Fruit fly (Drosophila melanogaster) whole organism, prepupa: Measurements from ENCODE around the gene CG10898.
A peak's percentile ranks its signal among the peaks of the same experiment; 100 is the strongest.

Experiments used
- CG10669 ChIP-seq: fragments of 200-800 bp; sonication (Bioruptor generic); optimal IDR thresholded peaks from 3 replicates; lab custom pipeline; 2018; ENCODE audit warnings: missing biosample characterization, mild to moderate bottlenecking, missing genetic modification characterization, moderate library complexity
- CG11294 ChIP-seq: fragments of 200-800 bp; sonication (Bioruptor generic); IDR thresholded peaks from 2 replicates; pipeline ENCODE4 v1.3.6; 2022; ENCODE audit warnings: missing biosample characterization, missing genetic modification characterization
- CG11762 ChIP-seq: fragments of 200-800 bp; sonication (Bioruptor generic); optimal IDR thresholded peaks from 3 replicates; lab custom pipeline; 2016; ENCODE audit warnings: missing biosample characterization, missing genetic modification characterization; ENCODE audit not compliant: insufficient read depth
- CG15336 ChIP-seq: fragments of 200-800 bp; sonication (Bioruptor generic); IDR thresholded peaks from 2 replicates; pipeline ENCODE4 v1.3.6; 2022; ENCODE audit warnings: missing biosample characterization, missing genetic modification characterization
- CG1621 ChIP-seq: fragments of 200-800 bp; sonication (Bioruptor generic); optimal IDR thresholded peaks from 3 replicates; lab custom pipeline; 2018; ENCODE audit warnings: missing biosample characterization, mild to moderate bottlenecking, missing genetic modification characterization
- CG16779 ChIP-seq: fragments of 200-800 bp; sonication (Bioruptor generic); optimal IDR thresholded peaks from 3 replicates; lab custom pipeline; 2017; ENCODE audit warnings: missing biosample characterization, mild to moderate bottlenecking, missing genetic modification characterization
- CG3032 ChIP-seq: fragments of 200-800 bp; optimal IDR thresholded peaks from 2 replicates; lab custom pipeline; 2019; ENCODE audit warnings: missing biosample characterization, mild to moderate bottlenecking, missing genetic modification characterization, moderate library complexity
- CG32006 ChIP-seq: fragments of 200-800 bp; sonication (Bioruptor generic); optimal IDR thresholded peaks from 3 replicates; lab custom pipeline; 2017; ENCODE audit warnings: missing biosample characterization, mild to moderate bottlenecking, missing genetic modification characterization
- CG34406 ChIP-seq: fragments of 200-800 bp; sonication (Bioruptor generic); optimal IDR thresholded peaks from 3 replicates; lab custom pipeline; 2016; ENCODE audit warnings: missing biosample characterization, missing genetic modification characterization
- CG3919 ChIP-seq: fragments of 200-800 bp; sonication (Bioruptor generic); optimal IDR thresholded peaks from 3 replicates; lab custom pipeline; 2016; ENCODE audit warnings: missing biosample characterization, missing genetic modification characterization
- CG4318 ChIP-seq: fragments of 200-800 bp; sonication (Bioruptor generic); optimal IDR thresholded peaks from 3 replicates; lab custom pipeline; 2017; ENCODE audit warnings: missing biosample characterization, mild to moderate bottlenecking, missing genetic modification characterization
- CG6163 ChIP-seq: fragments of 200-800 bp; sonication (Bioruptor generic); IDR thresholded peaks from 3 replicates; pipeline ENCODE4 v1.3.6; 2022; ENCODE audit warnings: missing biosample characterization, missing genetic modification characterization
- CG6276 ChIP-seq: fragments of 200-800 bp; sonication (Bioruptor generic); optimal IDR thresholded peaks from 2 replicates; lab custom pipeline; 2017; ENCODE audit warnings: missing biosample characterization, mild to moderate bottlenecking, missing genetic modification characterization
- CG6792 ChIP-seq: fragments of 200-800 bp; sonication (Bioruptor generic); optimal IDR thresholded peaks from 3 replicates; lab custom pipeline; 2016; ENCODE audit warnings: missing biosample characterization, missing genetic modification characterization
- CG6808 ChIP-seq: fragments of 200-800 bp; sonication (Bioruptor generic); optimal IDR thresholded peaks from 3 replicates; lab custom pipeline; 2017; ENCODE audit warnings: missing biosample characterization, missing genetic modification characterization, mild to moderate bottlenecking, moderate library complexity, missing genetic modification reagents
- CG6854 ChIP-seq: fragments of 200-800 bp; sonication (Bioruptor generic); optimal IDR thresholded peaks from 2 replicates; lab custom pipeline; 2017; ENCODE audit warnings: missing biosample characterization, mild to moderate bottlenecking, missing genetic modification characterization
- CG7368 ChIP-seq: fragments of 200-800 bp; sonication (Bioruptor generic); optimal IDR thresholded peaks from 3 replicates; lab custom pipeline; 2016; ENCODE audit warnings: missing biosample characterization, missing genetic modification characterization
- CG8119 ChIP-seq: fragments of 200-800 bp; sonication (Bioruptor generic); IDR thresholded peaks from 3 replicates; pipeline ENCODE4 v1.3.6; 2022; ENCODE audit warnings: missing biosample characterization, missing genetic modification characterization
- CG8319 ChIP-seq: fragments of 200-800 bp; sonication (Bioruptor generic); optimal IDR thresholded peaks from 3 replicates; lab custom pipeline; 2016; ENCODE audit warnings: missing biosample characterization, missing genetic modification characterization
- CG8632 ChIP-seq: fragments of 200-800 bp; sonication (Bioruptor generic); optimal IDR thresholded peaks from 3 replicates; lab custom pipeline; 2016; ENCODE audit warnings: missing biosample characterization, missing genetic modification characterization
- CG9139 ChIP-seq: fragments of 200-800 bp; sonication (Bioruptor generic); optimal IDR thresholded peaks from 3 replicates; lab custom pipeline; 2017; ENCODE audit warnings: missing biosample characterization, mild to moderate bottlenecking, missing genetic modification characterization
- Eip75B ChIP-seq: fragments of 200-800 bp; sonication (Bioruptor generic); optimal IDR thresholded peaks from 3 replicates; lab custom pipeline; 2016; ENCODE audit warnings: missing biosample characterization, missing genetic modification characterization
- Eip78C ChIP-seq: fragments of 200-800 bp; sonication (Bioruptor generic); peaks from one replicate; lab custom pipeline; 2016; ENCODE audit warnings: missing biosample characterization, missing genetic modification characterization
- Ets21C ChIP-seq: fragments of 200-800 bp; sonication (Bioruptor generic); optimal IDR thresholded peaks from 3 replicates; lab custom pipeline; 2016; ENCODE audit warnings: missing biosample characterization, missing genetic modification characterization
- Hr38 ChIP-seq: sonication (Bioruptor generic); optimal IDR thresholded peaks from 2 replicates; lab custom pipeline; 2016; ENCODE audit warnings: missing biosample characterization, missing genetic modification characterization
- Hr39 ChIP-seq: fragments of 200-800 bp; sonication (Bioruptor generic); optimal IDR thresholded peaks from 2 replicates; lab custom pipeline; 2016; ENCODE audit warnings: missing biosample characterization, missing genetic modification characterization
- OdsH ChIP-seq: fragments of 200-800 bp; sonication (Bioruptor generic); optimal IDR thresholded peaks from 3 replicates; lab custom pipeline; 2016; ENCODE audit warnings: missing biosample characterization, missing genetic modification characterization
- achi ChIP-seq: fragments of 200-800 bp; sonication (Bioruptor generic); optimal IDR thresholded peaks from 3 replicates; lab custom pipeline; 2016; ENCODE audit warnings: missing biosample characterization, missing genetic modification characterization
- cyc ChIP-seq: fragments of 200-800 bp; sonication (Bioruptor generic); optimal IDR thresholded peaks from 3 replicates; lab custom pipeline; 2016; ENCODE audit warnings: missing biosample characterization, missing genetic modification characterization
- eg ChIP-seq: fragments of 200-800 bp; sonication (Bioruptor generic); IDR thresholded peaks from 3 replicates; pipeline ENCODE4 v1.3.6; 2022; ENCODE audit warnings: missing biosample characterization, missing genetic modification characterization
- fd85E ChIP-seq: fragments of 200-800 bp; sonication (Bioruptor generic); optimal IDR thresholded peaks from 3 replicates; lab custom pipeline; 2016; ENCODE audit warnings: missing biosample characterization, missing genetic modification characterization
- fkh ChIP-seq: fragments of 200-800 bp; sonication (Bioruptor generic); optimal IDR thresholded peaks from 3 replicates; lab custom pipeline; 2017; ENCODE audit warnings: missing biosample characterization, mild to moderate bottlenecking, missing genetic modification characterization, moderate library complexity
- lz ChIP-seq: fragments of 200-800 bp; sonication (Bioruptor generic); optimal IDR thresholded peaks from 3 replicates; lab custom pipeline; 2016; ENCODE audit warnings: missing biosample characterization, missing genetic modification characterization
- net ChIP-seq: fragments of 200-800 bp; sonication (Bioruptor generic); optimal IDR thresholded peaks from 3 replicates; lab custom pipeline; 2016; ENCODE audit warnings: missing biosample characterization, missing genetic modification characterization
- spab ChIP-seq: fragments of 200-800 bp; sonication (Bioruptor generic); optimal IDR thresholded peaks from 2 replicates; lab custom pipeline; 2017; ENCODE audit warnings: missing biosample characterization, mild to moderate bottlenecking, missing genetic modification characterization, missing genetic modification reagents
- ss ChIP-seq, 2 experiments: fragments of 200-800 bp; sonication (Bioruptor generic); optimal IDR thresholded peaks; 2 replicates in 1 of 2; 3 replicates in 1 of 2; lab custom pipeline; 2017 to 2018; ENCODE audit warnings: mild to moderate bottlenecking in 2 of 2, missing biosample characterization in 2 of 2, missing genetic modification characterization in 2 of 2, moderate library complexity in 1 of 2
- svp ChIP-seq: fragments of 200-800 bp; sonication (Bioruptor generic); peaks from one replicate; lab custom pipeline; 2016; ENCODE audit warnings: missing biosample characterization, missing genetic modification characterization
- topi ChIP-seq: fragments of 200-800 bp; sonication (Bioruptor generic); optimal IDR thresholded peaks from 3 replicates; lab custom pipeline; 2016; ENCODE audit warnings: missing biosample characterization, missing genetic modification characterization
- vri ChIP-seq: fragments of 200-800 bp; sonication (Bioruptor generic); optimal IDR thresholded peaks from 3 replicates; lab custom pipeline; 2016; ENCODE audit warnings: missing biosample characterization, mild to moderate bottlenecking, missing genetic modification characterization

The CG10898 gene

DNA sequence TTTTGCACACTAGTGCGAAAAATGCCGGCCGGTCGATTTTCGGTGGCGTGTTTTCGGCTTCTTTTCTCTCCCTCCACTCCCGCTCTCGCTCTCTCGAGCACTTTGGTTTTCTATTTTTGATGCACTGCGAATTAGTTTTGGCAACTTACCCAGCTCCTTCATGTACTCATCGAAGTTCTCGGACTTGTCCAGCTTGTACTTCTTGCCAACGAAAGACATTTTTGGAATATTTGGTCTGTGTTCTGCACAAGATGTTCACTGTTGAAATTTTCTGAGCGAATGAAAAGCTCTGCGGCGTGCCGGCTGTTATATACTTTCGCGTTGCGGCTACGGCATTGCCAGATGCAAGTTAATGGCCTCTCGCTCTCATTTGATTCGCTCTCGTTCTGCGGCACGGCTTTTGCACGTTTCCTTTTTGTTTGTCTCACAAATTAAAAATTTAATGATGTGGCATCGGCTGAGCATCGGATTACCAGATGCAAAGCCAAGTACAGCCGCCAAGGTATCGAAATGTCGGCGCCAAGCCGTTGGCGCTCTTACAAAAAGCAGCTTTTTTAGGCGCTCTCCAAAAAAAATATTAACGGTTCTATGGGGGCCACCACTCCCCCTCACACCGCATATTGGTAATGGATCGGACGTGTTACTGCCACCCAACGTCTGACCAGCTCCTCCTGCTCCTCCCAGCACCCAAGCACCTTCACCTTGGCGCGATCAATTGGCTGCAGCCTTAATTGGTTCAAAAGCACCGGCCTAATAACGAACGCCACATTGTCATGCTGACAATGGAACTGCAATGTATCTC is 9.4 kb downstream of the CG10898 start, which contains the start of the genes fabp and sea (continued):
- no peak for TF ChIP-seq CG4318 (GFP tag; lab: Kevin White, UChicago)
- TF ChIP-seq CG34406 (GFP tag; lab: Kevin White, UChicago): no peak
- TF ChIP-seq OdsH (GFP tag; lab: Kevin White, UChicago): no peak
- peak; percentile 66 for TF ChIP-seq vri (GFP tag; lab: Kevin White, UChicago)
- no peak for TF ChIP-seq CG32006 (GFP tag; lab: Kevin White, UChicago)
- TF ChIP-seq fd85E (GFP tag; lab: Kevin White, UChicago): peak; percentile 46
- TF ChIP-seq Eip75B (GFP tag; lab: Kevin White, UChicago): peak; percentile 21
- peak; percentile 39 for TF ChIP-seq CG6276 (GFP tag; lab: Kevin White, UChicago)
- TF ChIP-seq CG11294: no peak

DNA sequence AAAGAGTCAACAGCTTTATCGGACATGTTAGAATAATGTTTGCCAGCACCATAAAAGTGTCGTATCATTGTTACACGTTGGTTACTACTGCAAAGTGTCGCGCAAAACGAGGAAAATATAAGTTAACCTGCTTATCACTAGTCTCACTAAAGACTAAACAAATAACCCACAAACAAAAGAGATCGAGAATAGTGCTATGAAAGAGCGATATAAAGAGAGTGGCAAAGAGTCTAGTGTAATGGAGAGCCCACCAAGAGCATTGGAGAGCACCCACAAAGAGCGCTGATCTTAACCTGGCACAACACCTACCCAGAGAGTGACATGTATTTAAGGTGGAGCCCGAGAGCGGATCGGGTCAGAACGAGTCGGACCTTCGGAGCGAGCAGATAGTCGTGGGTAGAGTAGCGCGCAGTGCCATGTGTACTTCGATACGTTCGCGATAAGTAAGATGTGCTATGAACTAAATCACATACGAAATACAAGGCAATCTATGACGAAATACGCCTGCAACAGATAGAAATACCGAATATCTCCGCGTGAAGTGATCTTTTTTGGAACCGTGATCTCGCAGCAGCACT is 11.4 kb downstream of the CG10898 start, which contains the start of gene Mrp4:
Gene Mrp4 (plus strand): TSS at position 378 of the 578 bp plus-strand sequence.
- TF ChIP-seq CG11762: peak; percentile 16
- TF ChIP-seq net (GFP tag; lab: Kevin White, UChicago): peak; percentile 45
- TF ChIP-seq CG16779 (tag; lab: Kevin White, UChicago): peak; percentile 62
- no peak for TF ChIP-seq CG34406 (GFP tag; lab: Kevin White, UChicago)
- no peak for TF ChIP-seq CG32006 (GFP tag; lab: Kevin White, UChicago)
- TF ChIP-seq CG6276 (GFP tag; lab: Kevin White, UChicago): peak; percentile 31
- peak; percentile 22; the same call in 1 of the 2 replicates for TF ChIP-seq CG11294
- peak; percentile 6 for TF ChIP-seq CG8632
- TF ChIP-seq vri (GFP tag; lab: Kevin White, UChicago): peak; percentile 78
- peak; percentile 32 for TF ChIP-seq CG3919
- peak; percentile 60 to 65 for TF ChIP-seq ss (GFP tag; optimal IDR thresholded peaks at IDR 0.05; lab: Kevin White, UChicago)
- no peak for TF ChIP-seq CG8319
- TF ChIP-seq CG6854: peak; percentile 83
- peak; percentile 70; the same call in 2 of the 3 replicates for TF ChIP-seq eg (GFP tag; lab: Robert Waterston, UW)
- peak; percentile 76 for TF ChIP-seq CG6163
- peak; percentile 82 for TF ChIP-seq fkh (GFP tag; lab: Kevin White, UChicago)
- peak; percentile 97 for TF ChIP-seq svp (GFP tag; lab: Kevin White, UChicago)
- peak; percentile 74 for TF ChIP-seq CG9139 (GFP tag; lab: Kevin White, UChicago)
- no peak for TF ChIP-seq CG10669 (GFP tag; lab: Kevin White, UChicago)
- peak; percentile 19 for TF ChIP-seq CG7368
- TF ChIP-seq CG1621 (tag; lab: Kevin White, UChicago): no peak
- TF ChIP-seq Eip78C (GFP tag; lab: Kevin White, UChicago): peak; percentile 68
- TF ChIP-seq Hr38 (GFP tag; lab: Kevin White, UChicago): no peak
- peak; percentile 80 for TF ChIP-seq CG15336 (GFP tag; lab: Robert Waterston, UW)
- TF ChIP-seq CG6808 (GFP tag; lab: Kevin White, UChicago): peak; percentile 43
- TF ChIP-seq cyc (GFP tag; lab: Kevin White, UChicago): no peak
- no peak for TF ChIP-seq achi
- TF ChIP-seq lz (GFP tag; lab: Kevin White, UChicago): no peak
- no peak for TF ChIP-seq spab (GFP tag; lab: Kevin White, UChicago)
- TF ChIP-seq Hr39: no peak
- peak; percentile 67; the same call in 2 of the 3 replicates for TF ChIP-seq CG8119 (GFP tag; lab: Robert Waterston, UW)
- TF ChIP-seq topi (GFP tag; lab: Kevin White, UChicago): no peak
- no peak for TF ChIP-seq CG6792 (GFP tag; lab: Kevin White, UChicago)
- no peak for TF ChIP-seq Ets21C (GFP tag; lab: Kevin White, UChicago)
- no peak for TF ChIP-seq CG3032 (tag; lab: Kevin White, UChicago)
- TF ChIP-seq fd85E (GFP tag; lab: Kevin White, UChicago): peak; percentile 50
